Worm (Caenorhabditis elegans): Measurements from ENCODE around the gene arcp-1.

- TF ChIP-seq pqm-1 (tag; optimal IDR thresholded peaks at IDR 0.05) (no peak), fkh-10 (GFP tag; optimal IDR thresholded peaks at IDR 0.05) (no peak), tbx-2 (tag; optimal IDR thresholded peaks at IDR 0.05) (no peak), nhr-28 (tag; optimal IDR thresholded peaks at IDR 0.05) (no peak), ZK546.5 (tag; optimal IDR thresholded peaks at IDR 0.05) (no peak), ceh-82 (tag; optimal IDR thresholded peaks at IDR 0.05) (no peak), nhr-11 (tag; optimal IDR thresholded peaks at IDR 0.05) (no peak), nhr-77 (tag; optimal IDR thresholded peaks at IDR 0.05) (no peak), pha-4 (tag; optimal IDR thresholded peaks at IDR 0.05) (no peak), aly-2 (tag; optimal IDR thresholded peaks at IDR 0.05) (no peak), zag-1 (tag; optimal IDR thresholded peaks at IDR 0.05) (no peak), ztf-11 (tag; optimal IDR thresholded peaks at IDR 0.05) (no peak)
Observed at ce11 chrIII:3765460-3765859, 6.2 kb upstream of the arcp-1 start, which contains the start of gene C44F1.1.
